Fruit fly (Drosophila melanogaster): ENCODE data around the gene CG44040.

DNA sequence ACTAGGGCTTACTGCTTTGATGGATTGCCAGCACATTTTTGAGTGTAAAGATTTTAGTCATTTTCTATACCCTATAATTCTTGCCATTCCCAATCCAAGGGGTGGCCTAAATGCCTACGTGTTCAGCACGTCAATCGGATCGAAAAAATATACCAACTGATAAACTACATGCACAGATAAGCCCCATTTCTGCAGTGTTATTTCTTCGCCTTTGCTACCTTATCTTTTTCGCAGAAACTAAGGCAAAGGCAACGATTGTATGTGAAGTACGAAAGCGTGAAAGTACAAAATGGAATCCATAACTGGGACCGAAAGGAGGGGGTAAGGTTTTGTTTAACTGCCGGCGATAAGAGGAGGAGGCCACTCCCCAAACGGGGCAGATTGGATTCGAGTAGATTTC, 22.3 kb upstream of the CG44040 start:
- TF ChIP-seq CG4496 (GFP tag; IDR thresholded peaks at IDR 0.05) = no peak
- TF ChIP-seq EcR (GFP tag; optimal IDR thresholded peaks at IDR 0.05) = no peak
- no peak for TF ChIP-seq CG12605 (GFP tag; IDR thresholded peaks at IDR 0.05)
- no peak for TF ChIP-seq Snoo (tag; optimal IDR thresholded peaks at IDR 0.05)
- TF ChIP-seq gl (tag; optimal IDR thresholded peaks at IDR 0.05) = no peak
- no peak for TF ChIP-seq Pif1A (GFP tag; optimal IDR thresholded peaks at IDR 0.05)
- TF ChIP-seq CG9948 (tag; optimal IDR thresholded peaks at IDR 0.05) = no peak
- no peak for TF ChIP-seq rn (GFP tag; IDR thresholded peaks at IDR 0.05)
- TF ChIP-seq CG17806 (tag; optimal IDR thresholded peaks at IDR 0.05) = no peak
- no peak for TF ChIP-seq CG8159 (tag; optimal IDR thresholded peaks at IDR 0.05)
- TF ChIP-seq Pif1B (GFP tag; optimal IDR thresholded peaks at IDR 0.05) = no peak
